Worm (Caenorhabditis elegans) whole organism, early embryonic: ENCODE results near the gene cyn-12.

ENCODE experiments used
- B0310.2 ChIP-seq: sonication (generic microtip); optimal IDR thresholded peaks from 2 replicates; lab custom pipeline; 2016; ENCODE audit warnings: mild to moderate bottlenecking, missing genetic modification characterization, missing compliant biosample characterization
- F13C5.2 ChIP-seq: sonication (generic microtip); optimal IDR thresholded peaks from 2 replicates; lab custom pipeline; 2017; ENCODE audit warnings: mild to moderate bottlenecking, missing genetic modification characterization, inconsistent platforms, missing compliant biosample characterization
- aly-1 ChIP-seq: sonication (generic microtip); optimal IDR thresholded peaks from 2 replicates; lab custom pipeline; 2016; ENCODE audit warnings: missing genetic modification characterization, missing compliant biosample characterization
- ama-1 ChIP-seq: fragments of 150-350 bp; optimal IDR thresholded peaks from 2 replicates; lab custom pipeline; 2014
- ceh-13 ChIP-seq: fragments of 200-800 bp; sonication (Bioruptor generic); optimal IDR thresholded peaks from 2 replicates; lab custom pipeline; 2018; ENCODE audit warnings: mild to moderate bottlenecking, missing genetic modification characterization, missing compliant biosample characterization
- ceh-36 ChIP-seq: sonication (generic microtip); optimal IDR thresholded peaks from 2 replicates; lab custom pipeline; 2016; ENCODE audit warnings: missing genetic modification characterization, inconsistent platforms, missing compliant biosample characterization
- ets-7 ChIP-seq: sonication (generic microtip); optimal IDR thresholded peaks from 2 replicates; lab custom pipeline; 2016; ENCODE audit warnings: missing genotype, missing genetic modification characterization, missing compliant biosample characterization
- flt-1 ChIP-seq: fragments of 200-800 bp; sonication (Bioruptor generic); IDR thresholded peaks from 2 replicates; pipeline ENCODE4 v1.3.6; 2022; ENCODE audit warnings: missing genetic modification characterization, missing compliant biosample characterization
- hmbx-1 ChIP-seq: sonication (generic microtip); optimal IDR thresholded peaks from 2 replicates; lab custom pipeline; 2016; ENCODE audit warnings: mild to moderate bottlenecking, missing genetic modification characterization, missing compliant biosample characterization
- hmg-4 ChIP-seq: fragments of 200-800 bp; sonication (Bioruptor generic); optimal IDR thresholded peaks from 2 replicates; lab custom pipeline; 2018; ENCODE audit warnings: mild to moderate bottlenecking, missing genetic modification characterization, missing compliant biosample characterization
- hnd-1 ChIP-seq: sonication (generic microtip); optimal IDR thresholded peaks from 2 replicates; lab custom pipeline; 2016; ENCODE audit warnings: missing genetic modification characterization, missing compliant biosample characterization
- pes-1 ChIP-seq: fragments of 200-800 bp; sonication (Bioruptor generic); IDR thresholded peaks from 2 replicates; pipeline ENCODE4 v1.3.6; 2022; ENCODE audit warnings: missing genetic modification reagents, missing genetic modification characterization, missing compliant biosample characterization
- scrt-1 ChIP-seq: fragments of 200-800 bp; sonication (Bioruptor generic); IDR thresholded peaks from 2 replicates; pipeline ENCODE4 v1.3.6; 2022; ENCODE audit warnings: missing genetic modification characterization, missing compliant biosample characterization
- sea-1 ChIP-seq: fragments of 200-800 bp; sonication (Bioruptor generic); conservative IDR thresholded peaks from 2 replicates; pipeline ENCODE4 v1.3.6; 2022; ENCODE audit warnings: missing genetic modification characterization, missing compliant biosample characterization
- tbx-11 ChIP-seq: fragments of 200-800 bp; sonication (Bioruptor generic); IDR thresholded peaks from 2 replicates; pipeline ENCODE4 v1.3.6; 2022; ENCODE audit warnings: missing genetic modification characterization, missing compliant biosample characterization
- tbx-37 ChIP-seq: fragments of 200-800 bp; sonication (Bioruptor generic); conservative IDR thresholded peaks from 2 replicates; pipeline ENCODE4 v1.3.6; 2022; ENCODE audit warnings: missing genetic modification reagents, missing genetic modification characterization, missing compliant biosample characterization
- tra-4 ChIP-seq: sonication (generic microtip); optimal IDR thresholded peaks from 2 replicates; lab custom pipeline; 2017; ENCODE audit warnings: missing genetic modification characterization, missing compliant biosample characterization

cyn-12 gene

ce11 chrIV:7131780-7132179 lies 1.2 kb downstream of the cyn-12 start, which contains the start of gene grsp-3:
TSS of gene grsp-3 (minus strand) at chrIV:7131928.
- TF ChIP-seq F13C5.2 (tag; lab: Kevin White, UChicago) (no peak), tra-4 (tag; lab: Kevin White, UChicago) (no peak), scrt-1 (no peak), ama-1 (lab: Kevin White, UChicago) (no peak), hmg-4 (no peak), tbx-11 (no peak), ceh-36 (tag; lab: Kevin White, UChicago) (no peak), ceh-13 (GFP tag; lab: Kevin White, UChicago) (no peak), flt-1 (GFP tag; lab: Robert Waterston, UW) (no peak), tbx-37 (GFP tag; lab: Robert Waterston, UW) (no peak), hmbx-1 (tag; lab: Kevin White, UChicago) (no peak)

ce11 chrIV:7121313-7122055 lies 11.5 kb downstream of the cyn-12 start, which contains the start of the genes C34D4.10 and str-48:
TSS of gene C34D4.10 (minus strand) at chrIV:7121413.
TSS of gene str-48 (plus strand) at chrIV:7122005.
- no peak for TF ChIP-seq ets-7 (tag; lab: Kevin White, UChicago)
- TF ChIP-seq ama-1 (lab: Kevin White, UChicago) = no peak
- TF ChIP-seq B0310.2 (tag; lab: Kevin White, UChicago) = no peak

- TF ChIP-seq hmg-4 (no peak), F13C5.2 (tag; lab: Kevin White, UChicago) (no peak), ceh-13 (GFP tag; lab: Kevin White, UChicago) (no peak), B0310.2 (tag; lab: Kevin White, UChicago) (no peak), aly-1 (no peak), tbx-37 (GFP tag; lab: Robert Waterston, UW) (no peak), pes-1 (GFP tag; lab: Robert Waterston, UW) (no peak), hnd-1 (tag; lab: Kevin White, UChicago) (no peak), tbx-11 (no peak), ets-7 (tag; lab: Kevin White, UChicago) (no peak), hmbx-1 (tag; lab: Kevin White, UChicago) (no peak), tra-4 (tag; lab: Kevin White, UChicago) (no peak), scrt-1 (no peak), ceh-36 (tag; lab: Kevin White, UChicago) (no peak), flt-1 (GFP tag; lab: Robert Waterston, UW) (no peak), sea-1 (no peak)
Measured at ce11 chrIV:7114599-7114998, 18.4 kb downstream of the cyn-12 start, which contains the start of gene nas-8. TSS of gene nas-8 (plus strand) at chrIV:7114899.

- no peak for TF ChIP-seq tbx-11
Measured at ce11 chrIV:7111354-7111753, 21.7 kb downstream of the cyn-12 start, which contains the start of the genes ZC477.7 and ssq-3. TSS of gene ZC477.7 (minus strand) at chrIV:7111454. TSS of gene ssq-3 (plus strand) at chrIV:7111604.

ce11 chrIV:7107893-7108292 lies 25.1 kb downstream of the cyn-12 start, which contains the start of gene ZC477.2:
TSS of gene ZC477.2 (plus strand) at chrIV:7108193.
- TF ChIP-seq ceh-36 (tag; lab: Kevin White, UChicago) (no peak), tra-4 (tag; lab: Kevin White, UChicago) (no peak), aly-1 (no peak), hnd-1 (tag; lab: Kevin White, UChicago) (no peak)

- TF ChIP-seq ceh-13 (GFP tag; lab: Kevin White, UChicago) (no peak), hmbx-1 (tag; lab: Kevin White, UChicago) (no peak), ets-7 (tag; lab: Kevin White, UChicago) (no peak), B0310.2 (tag; lab: Kevin White, UChicago) (no peak), hnd-1 (tag; lab: Kevin White, UChicago) (no peak), aly-1 (no peak), ama-1 (lab: Kevin White, UChicago) (no peak), F13C5.2 (tag; lab: Kevin White, UChicago) (no peak), sea-1 (no peak), ceh-36 (tag; lab: Kevin White, UChicago) (no peak), pes-1 (GFP tag; lab: Robert Waterston, UW) (no peak), scrt-1 (no peak), tbx-37 (GFP tag; lab: Robert Waterston, UW) (no peak), tra-4 (tag; lab: Kevin White, UChicago) (no peak)
Measured at ce11 chrIV:7103211-7103679, 29.8 kb downstream of the cyn-12 start, which contains the start of the genes rde-8 and ZC477.3. TSS of gene rde-8 (minus strand) at chrIV:7103261. TSS of gene ZC477.3 (plus strand) at chrIV:7103492.

ce11 chrIV:7099377-7099776 lies 33.6 kb downstream of the cyn-12 start:
- no peak for TF ChIP-seq sea-1
- TF ChIP-seq pes-1 (GFP tag; lab: Robert Waterston, UW) = no peak
- TF ChIP-seq aly-1 = no peak
- no peak for TF ChIP-seq tbx-11
- TF ChIP-seq F13C5.2 (tag; lab: Kevin White, UChicago) = no peak
- TF ChIP-seq ceh-36 (tag; lab: Kevin White, UChicago) = no peak
- TF ChIP-seq scrt-1 = no peak
- TF ChIP-seq ets-7 (tag; lab: Kevin White, UChicago) = no peak
- TF ChIP-seq flt-1 (GFP tag; lab: Robert Waterston, UW) = no peak
- TF ChIP-seq ceh-13 (GFP tag; lab: Kevin White, UChicago) = no peak
- TF ChIP-seq tbx-37 (GFP tag; lab: Robert Waterston, UW) = no peak
- no peak for TF ChIP-seq tra-4 (tag; lab: Kevin White, UChicago)
- no peak for TF ChIP-seq hnd-1 (tag; lab: Kevin White, UChicago)
- no peak for TF ChIP-seq ama-1 (lab: Kevin White, UChicago)
- no peak for TF ChIP-seq B0310.2 (tag; lab: Kevin White, UChicago)
- TF ChIP-seq hmbx-1 (tag; lab: Kevin White, UChicago) = no peak
- no peak for TF ChIP-seq hmg-4
